Worm (Caenorhabditis elegans) whole organism, L4 larva: Measurements from ENCODE around the gene tbx-2.

Experiments
- F10B5.3 ChIP-seq: sonication (generic microtip); optimal IDR thresholded peaks from 2 replicates; lab custom pipeline; 2016; ENCODE audit warnings: mild to moderate bottlenecking, missing genetic modification characterization, missing compliant biosample characterization
- F37D6.2 ChIP-seq: sonication (generic microtip); optimal IDR thresholded peaks from 2 replicates; lab custom pipeline; 2016; ENCODE audit warnings: mild to moderate bottlenecking, missing genetic modification characterization, missing compliant biosample characterization
- F44E2.7 ChIP-seq: fragments of 200-800 bp; sonication (Bioruptor generic); IDR thresholded peaks from 2 replicates; pipeline ENCODE4 v2.1.2; 2022; ENCODE audit warnings: missing genetic modification characterization, missing compliant biosample characterization
- T20F7.1 ChIP-seq: fragments of 200-800 bp; sonication (Bioruptor generic); optimal IDR thresholded peaks from 2 replicates; lab custom pipeline; 2018; ENCODE audit warnings: mild to moderate bottlenecking, missing genetic modification characterization, missing compliant biosample characterization
- Y48G9A.11 ChIP-seq: fragments of 200-800 bp; sonication (Bioruptor generic); IDR thresholded peaks from 2 replicates; pipeline ENCODE4 v1.3.6; 2022; ENCODE audit warnings: missing genetic modification reagents, missing genetic modification characterization, missing compliant biosample characterization
- Y75B8A.6 ChIP-seq: fragments of 200-800 bp; sonication (Bioruptor generic); IDR thresholded peaks from 2 replicates; pipeline ENCODE4 v1.3.6; 2022; ENCODE audit warnings: missing genetic modification reagents, missing genetic modification characterization, missing compliant biosample characterization
- ZK337.2 ChIP-seq: fragments of 200-800 bp; sonication (Bioruptor generic); IDR thresholded peaks from 2 replicates; pipeline ENCODE4 v1.3.6; 2022; ENCODE audit warnings: missing genetic modification reagents, missing genetic modification characterization, missing compliant biosample characterization
- aly-2 ChIP-seq: sonication (generic microtip); optimal IDR thresholded peaks from 2 replicates; lab custom pipeline; 2018; ENCODE audit warnings: missing biosample characterization, missing genetic modification characterization
- ama-1 ChIP-seq: fragments of 150-350 bp; optimal IDR thresholded peaks from 2 replicates; lab custom pipeline; 2014; ENCODE audit warnings: inconsistent platforms, mixed read lengths
- arid-1 ChIP-seq: fragments of 200-800 bp; sonication (Bioruptor generic); conservative IDR thresholded peaks from 2 replicates; pipeline ENCODE4 v1.3.6; 2022; ENCODE audit warnings: missing genetic modification reagents, missing genetic modification characterization, missing compliant biosample characterization
- ceh-32 ChIP-seq: sonication (generic microtip); optimal IDR thresholded peaks from 2 replicates; lab custom pipeline; 2016; ENCODE audit warnings: mild to moderate bottlenecking, missing genetic modification characterization, missing compliant biosample characterization; ENCODE audit not compliant: poor library complexity
- ceh-62 ChIP-seq: sonication (generic microtip); optimal IDR thresholded peaks from 2 replicates; lab custom pipeline; 2017; ENCODE audit warnings: missing biosample characterization, missing genetic modification characterization
- ceh-82 ChIP-seq: sonication (generic microtip); optimal IDR thresholded peaks from 2 replicates; lab custom pipeline; 2017; ENCODE audit warnings: missing biosample characterization, missing genetic modification characterization
- ces-1 ChIP-seq: fragments of 150-350 bp; sonication (generic microtip); optimal IDR thresholded peaks from 4 replicates; lab custom pipeline; 2014; ENCODE audit warnings: missing biosample characterization, missing genetic modification reagents, missing genetic modification characterization
- ctbp-1 ChIP-seq: fragments of 200-800 bp; sonication (Bioruptor generic); IDR thresholded peaks from 2 replicates; pipeline ENCODE4 v1.3.6; 2022; ENCODE audit warnings: missing genetic modification reagents, missing genetic modification characterization, missing compliant biosample characterization
- daf-19 ChIP-seq: fragments of 200-800 bp; sonication (Bioruptor generic); conservative IDR thresholded peaks from 2 replicates; pipeline ENCODE4 v1.3.6; 2022; ENCODE audit warnings: missing genetic modification characterization, missing compliant biosample characterization
- dmd-9 ChIP-seq: fragments of 200-800 bp; sonication (Bioruptor generic); IDR thresholded peaks from 2 replicates; pipeline ENCODE4 v1.3.6; 2022; ENCODE audit warnings: missing genetic modification reagents, missing genetic modification characterization, missing compliant biosample characterization
- dpl-1 ChIP-seq: fragments of 150-350 bp; optimal IDR thresholded peaks from 2 replicates; lab custom pipeline; 2014; ENCODE audit warnings: missing biosample characterization, missing genetic modification reagents, missing genetic modification characterization
- duxl-1 ChIP-seq: sonication (generic microtip); optimal IDR thresholded peaks from 2 replicates; lab custom pipeline; 2016; ENCODE audit warnings: mild to moderate bottlenecking, missing genetic modification characterization, moderate library complexity, missing compliant biosample characterization; ENCODE audit not compliant: poor library complexity
- dve-1 ChIP-seq: sonication (generic microtip); optimal IDR thresholded peaks from 2 replicates; lab custom pipeline; 2017; ENCODE audit warnings: antibody characterized with exemption, mild to moderate bottlenecking, missing genetic modification characterization, missing compliant biosample characterization; ENCODE audit not compliant: insufficient read depth
- egl-27 ChIP-seq: sonication (generic microtip); optimal IDR thresholded peaks from 3 replicates; lab custom pipeline; 2017; ENCODE audit warnings: missing biosample characterization, missing genetic modification reagents, missing genetic modification characterization
- fkh-10 ChIP-seq: fragments of 150-350 bp; optimal IDR thresholded peaks from 2 replicates; lab custom pipeline; 2014; ENCODE audit warnings: missing biosample characterization, missing genetic modification reagents, missing genetic modification characterization
- jun-1 ChIP-seq: fragments of 150-350 bp; optimal IDR thresholded peaks from 2 replicates; lab custom pipeline; 2014; ENCODE audit warnings: missing biosample characterization, missing genetic modification reagents, missing genetic modification characterization
- lim-7 ChIP-seq: fragments of 200-800 bp; sonication (Bioruptor generic); IDR thresholded peaks from 2 replicates; pipeline ENCODE4 v1.3.6; 2022; ENCODE audit warnings: missing genetic modification characterization, missing compliant biosample characterization
- lin-13 ChIP-seq: fragments of 150-350 bp; optimal IDR thresholded peaks from 2 replicates; lab custom pipeline; 2014; ENCODE audit warnings: missing biosample characterization, missing genetic modification reagents, missing genetic modification characterization
- lin-29 ChIP-seq: fragments of 200-800 bp; sonication (Bioruptor generic); IDR thresholded peaks from 2 replicates; pipeline ENCODE4 v1.3.6; 2022; ENCODE audit warnings: missing genetic modification reagents, missing genetic modification characterization, missing compliant biosample characterization
- lin-38 ChIP-seq: fragments of 200-800 bp; sonication (Bioruptor generic); IDR thresholded peaks from 2 replicates; pipeline ENCODE4 v1.3.6; 2022; ENCODE audit warnings: missing genetic modification reagents, missing genetic modification characterization, missing compliant biosample characterization
- madf-5 ChIP-seq, 2 experiments: fragments of 200-800 bp; sonication (Bioruptor generic); IDR thresholded peaks; 2 replicates each; pipeline ENCODE4 v1.3.6; 2022; ENCODE audit warnings: missing compliant biosample characterization in 2 of 2, missing genetic modification characterization in 2 of 2
- madf-9 ChIP-seq: fragments of 200-800 bp; sonication (Bioruptor generic); conservative IDR thresholded peaks from 2 replicates; pipeline ENCODE4 v1.3.6; 2022; ENCODE audit warnings: missing genetic modification reagents, missing genetic modification characterization, missing compliant biosample characterization
- mdl-1 ChIP-seq, 2 experiments: fragments of 150-350 bp in 1 of 2; sonication (generic microtip) in 1 of 2; optimal IDR thresholded peaks; 2 replicates each; lab custom pipeline; 2014 to 2017; ENCODE audit warnings: missing biosample characterization in 2 of 2, missing genetic modification characterization in 2 of 2
- mdt-29 ChIP-seq: fragments of 200-800 bp; sonication (Bioruptor generic); IDR thresholded peaks from 2 replicates; pipeline ENCODE4 v1.3.6; 2022; ENCODE audit warnings: missing genetic modification reagents, missing genetic modification characterization, missing compliant biosample characterization
- mep-1 ChIP-seq: fragments of 150-350 bp; sonication (generic microtip); optimal IDR thresholded peaks from 3 replicates; lab custom pipeline; 2014; ENCODE audit warnings: missing biosample characterization, missing genetic modification characterization
- mxl-3 ChIP-seq: fragments of 200-800 bp; sonication (Bioruptor generic); optimal IDR thresholded peaks from 2 replicates; lab custom pipeline; 2018; ENCODE audit warnings: mild to moderate bottlenecking, missing genetic modification characterization, missing compliant biosample characterization
- nhr-102 ChIP-seq: sonication (generic microtip); optimal IDR thresholded peaks from 2 replicates; lab custom pipeline; 2016; ENCODE audit warnings: mild to moderate bottlenecking, missing genetic modification characterization, moderate library complexity, missing compliant biosample characterization
- nhr-237 ChIP-seq: sonication (generic microtip); optimal IDR thresholded peaks from 2 replicates; lab custom pipeline; 2017; ENCODE audit warnings: missing biosample characterization, missing genetic modification characterization
- nhr-25 ChIP-seq: sonication (generic microtip); optimal IDR thresholded peaks from 2 replicates; lab custom pipeline; 2017; ENCODE audit warnings: missing genetic modification characterization, mild to moderate bottlenecking, missing compliant biosample characterization, antibody characterized with exemption, moderate library complexity, borderline replicate concordance; ENCODE audit not compliant: insufficient read depth
- nhr-41 ChIP-seq: fragments of 200-800 bp; sonication (Bioruptor generic); IDR thresholded peaks from 2 replicates; pipeline ENCODE4 v1.3.6; 2022; ENCODE audit warnings: missing genetic modification reagents, missing genetic modification characterization, missing compliant biosample characterization
- nhr-48 ChIP-seq: sonication (generic microtip); optimal IDR thresholded peaks from 2 replicates; lab custom pipeline; 2016; ENCODE audit warnings: mild to moderate bottlenecking, missing genetic modification characterization, missing compliant biosample characterization
- nhr-6 ChIP-seq: fragments of 150-350 bp; optimal IDR thresholded peaks from 2 replicates; lab custom pipeline; 2014; ENCODE audit warnings: missing biosample characterization, missing genetic modification characterization
- nhr-76 ChIP-seq: fragments of 150-350 bp; optimal IDR thresholded peaks from 2 replicates; lab custom pipeline; 2014; ENCODE audit warnings: missing biosample characterization, missing genetic modification characterization
- pqm-1 ChIP-seq: sonication (generic microtip); optimal IDR thresholded peaks from 2 replicates; lab custom pipeline; 2017; ENCODE audit warnings: missing biosample characterization, missing genetic modification characterization
- rbr-2 ChIP-seq: sonication (generic microtip); optimal IDR thresholded peaks from 2 replicates; lab custom pipeline; 2016; ENCODE audit warnings: missing genotype, missing genetic modification characterization, missing compliant biosample characterization
- sdz-12 ChIP-seq: fragments of 200-800 bp; sonication (Bioruptor generic); optimal IDR thresholded peaks from 2 replicates; lab custom pipeline; 2018; ENCODE audit warnings: mild to moderate bottlenecking, missing genetic modification characterization, missing compliant biosample characterization
- skn-1 ChIP-seq: fragments of 150-350 bp; optimal IDR thresholded peaks from 2 replicates; lab custom pipeline; 2014; ENCODE audit warnings: missing biosample characterization, missing genetic modification characterization
- snpc-1.2 ChIP-seq: fragments of 200-800 bp; sonication (Bioruptor generic); IDR thresholded peaks from 2 replicates; pipeline ENCODE4 v1.3.6; 2022; ENCODE audit warnings: missing genetic modification reagents, missing genetic modification characterization, missing compliant biosample characterization
- spr-3 ChIP-seq: fragments of 200-800 bp; sonication (Bioruptor generic); optimal IDR thresholded peaks from 2 replicates; lab custom pipeline; 2018; ENCODE audit warnings: mild to moderate bottlenecking, missing genetic modification characterization, missing compliant biosample characterization
- tag-97 ChIP-seq: fragments of 200-800 bp; sonication (Bioruptor generic); IDR thresholded peaks from 2 replicates; pipeline ENCODE4 v1.3.6; 2022; ENCODE audit warnings: missing genetic modification characterization, missing compliant biosample characterization
- tra-1 ChIP-seq: fragments of 200-800 bp; sonication (Bioruptor generic); IDR thresholded peaks from 2 replicates; pipeline ENCODE4 v1.3.6; 2022; ENCODE audit warnings: missing genetic modification reagents, missing genetic modification characterization, missing compliant biosample characterization
- vab-7 ChIP-seq: fragments of 200-800 bp; sonication (Bioruptor generic); IDR thresholded peaks from 2 replicates; pipeline ENCODE4 v1.3.6; 2022; ENCODE audit warnings: missing genetic modification reagents, missing genetic modification characterization, missing compliant biosample characterization
- zfp-3 ChIP-seq: fragments of 200-800 bp; sonication (Bioruptor generic); conservative IDR thresholded peaks from 2 replicates; pipeline ENCODE4 v1.3.6; 2022; ENCODE audit warnings: missing genetic modification reagents, missing genetic modification characterization, missing compliant biosample characterization
- zip-11 ChIP-seq: fragments of 200-800 bp; sonication (Bioruptor generic); IDR thresholded peaks from 2 replicates; pipeline ENCODE4 v1.3.6; 2022; ENCODE audit warnings: missing genetic modification characterization, missing compliant biosample characterization

The tbx-2 gene

DNA sequence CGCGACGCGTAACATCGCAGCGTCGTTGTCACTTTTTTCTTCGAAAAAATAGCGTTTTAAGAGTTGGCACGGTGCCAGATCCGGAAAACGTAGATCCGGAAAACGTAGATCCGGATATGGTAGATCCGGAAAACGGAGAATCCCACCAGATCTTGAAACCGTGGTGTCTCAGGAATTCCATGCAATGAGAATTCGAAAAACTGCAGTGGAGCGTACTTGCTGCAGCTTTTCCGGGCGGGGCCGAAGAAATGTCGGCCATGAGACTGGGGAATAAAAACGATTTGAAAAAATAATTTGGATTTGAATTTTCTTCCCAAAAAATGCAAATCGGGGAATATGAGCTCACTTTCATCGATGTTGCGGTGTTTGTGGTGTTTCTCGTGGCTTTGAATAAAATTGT is 36.4 kb upstream of the tbx-2 start, which contains the start of gene K10D2.5:
Gene K10D2.5 (plus strand): TSS at position 251 of the 400 bp plus-strand sequence.
- TF ChIP-seq ZK337.2 (GFP tag; lab: Robert Waterston, UW) (peak; percentile 99), pqm-1 (tag; lab: Kevin White, UChicago) (peak; percentile 27), lin-13 (peak; percentile 95), lin-29 (GFP tag; lab: Robert Waterston, UW) (peak; percentile 55; the same call in 1 of the 2 replicates), dve-1 (tag; lab: Kevin White, UChicago) (peak; percentile 68), ces-1 (GFP tag; lab: Kevin White, UChicago) (peak; percentile 17), spr-3 (GFP tag; lab: Kevin White, UChicago) (peak; percentile 1), madf-9 (GFP tag; lab: Robert Waterston, UW) (peak; percentile 96), fkh-10 (peak; percentile 24), lin-38 (GFP tag; lab: Robert Waterston, UW) (peak; percentile 99), rbr-2 (tag; lab: Kevin White, UChicago) (peak; percentile 91), vab-7 (GFP tag; lab: Robert Waterston, UW) (peak; percentile 91), ceh-82 (tag; lab: Kevin White, UChicago) (no peak), jun-1 (tag; lab: Kevin White, UChicago) (no peak), aly-2 (tag; lab: Kevin White, UChicago) (no peak), daf-19 (GFP tag; lab: Robert Waterston, UW) (0 out of 2 replicates have a peak, but pooled peaks have one; percentile 55), F10B5.3 (tag; lab: Kevin White, UChicago) (no peak), ceh-62 (no peak), mep-1 (tag; lab: Kevin White, UChicago) (peak; percentile 92), madf-5 (GFP tag; IDR thresholded peaks at IDR 0.05; lab: Robert Waterston, UW) (peak; percentile 97), sdz-12 (GFP tag; lab: Kevin White, UChicago) (peak; percentile 94), nhr-102 (tag; lab: Kevin White, UChicago) (peak; percentile 53), egl-27 (tag; lab: Kevin White, UChicago) (no peak), F37D6.2 (tag; lab: Kevin White, UChicago) (peak; percentile 86), ceh-32 (tag; lab: Kevin White, UChicago) (no peak), mdt-29 (GFP tag; lab: Robert Waterston, UW) (peak; percentile 85), tra-1 (GFP tag; lab: Robert Waterston, UW) (peak; percentile 97), nhr-237 (tag; lab: Kevin White, UChicago) (no peak), nhr-41 (GFP tag; lab: Robert Waterston, UW) (0 out of 2 replicates have a peak, but pooled peaks have one; percentile 12), nhr-6 (tag; lab: Kevin White, UChicago) (peak; percentile 88), arid-1 (GFP tag; lab: Robert Waterston, UW) (peak; percentile 89), dmd-9 (GFP tag; lab: Robert Waterston, UW) (peak; percentile 97), Y48G9A.11 (GFP tag; lab: Robert Waterston, UW) (peak; percentile 93), nhr-48 (tag; lab: Kevin White, UChicago) (no peak), T20F7.1 (GFP tag; lab: Kevin White, UChicago) (peak; percentile 86), zip-11 (no peak), Y75B8A.6 (GFP tag; lab: Robert Waterston, UW) (peak; percentile 62; the same call in 1 of the 2 replicates), dpl-1 (GFP tag; lab: Kevin White, UChicago) (peak; percentile 88), tag-97 (GFP tag; lab: Robert Waterston, UW) (peak; percentile 86; the same call in 1 of the 2 replicates), mxl-3 (GFP tag; lab: Kevin White, UChicago) (peak; percentile 95), mdl-1 (tag; optimal IDR thresholded peaks at IDR 0.05; lab: Kevin White, UChicago) (peak in 1 of 2 experiments; percentile 29), F44E2.7 (GFP tag; lab: Robert Waterston, UW) (no peak), skn-1 (tag; lab: Kevin White, UChicago) (no peak), nhr-76 (tag; lab: Kevin White, UChicago) (no peak), duxl-1 (tag; lab: Kevin White, UChicago) (peak; percentile 89), ama-1 (lab: Kevin White, UChicago) (no peak), nhr-25 (peak; percentile 71), lim-7 (GFP tag; lab: Robert Waterston, UW) (peak; percentile 58; the same call in 1 of the 2 replicates), snpc-1.2 (GFP tag; lab: Robert Waterston, UW) (peak; percentile 75), zfp-3 (GFP tag; lab: Robert Waterston, UW) (peak; percentile 85), ctbp-1 (GFP tag; lab: Robert Waterston, UW) (peak; percentile 73)
